Worm (Caenorhabditis elegans): ENCODE measurements around the gene sri-70.
"Not testable (repeated sequence)": the region's sequence is repeated elsewhere in the genome, so short reads cannot be mapped to it uniquely, and the experiment has no call there.

sri-70 gene

DNA sequence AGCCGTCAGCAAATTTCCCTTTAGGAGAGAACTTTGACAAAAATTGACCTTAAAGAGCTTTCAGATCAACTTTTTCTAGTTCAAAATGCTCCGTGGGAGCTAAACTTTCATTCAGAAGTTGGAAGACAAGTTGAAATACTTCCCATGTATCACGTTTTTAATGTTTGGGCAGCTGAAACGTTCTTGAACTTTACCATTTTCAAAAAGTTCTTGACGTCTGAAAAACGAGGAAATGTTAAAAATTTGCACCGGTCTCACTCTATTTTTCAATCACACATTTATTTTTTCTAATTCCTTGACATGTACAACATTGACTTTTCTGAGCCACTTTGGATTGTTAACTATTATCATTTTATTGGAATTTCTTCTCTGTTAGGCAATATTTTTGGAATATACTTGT is at the start of gene sri-70:
TSS of gene sri-70 (plus strand) at position 301 of the 400 bp plus-strand sequence.
- no peak for TF ChIP-seq aly-1 (tag; optimal IDR thresholded peaks at IDR 0.05)
- no peak for TF ChIP-seq scrt-1 (GFP tag; IDR thresholded peaks at IDR 0.05)
- TF ChIP-seq hmbx-1 (tag; optimal IDR thresholded peaks at IDR 0.05) = no peak
- no peak for TF ChIP-seq tbx-11 (GFP tag; IDR thresholded peaks at IDR 0.05)
- TF ChIP-seq tbx-37 (GFP tag; conservative IDR thresholded peaks at IDR 0.05) = no peak
- no peak for TF ChIP-seq ceh-13 (GFP tag; optimal IDR thresholded peaks at IDR 0.05)
- TF ChIP-seq pes-1 (GFP tag; IDR thresholded peaks at IDR 0.05) = no peak
- no peak for TF ChIP-seq hmg-4 (GFP tag; optimal IDR thresholded peaks at IDR 0.05)
- no peak for TF ChIP-seq tra-4 (tag; optimal IDR thresholded peaks at IDR 0.05)
- no peak for TF ChIP-seq ceh-36 (tag; optimal IDR thresholded peaks at IDR 0.05)
- TF ChIP-seq hnd-1 (tag; optimal IDR thresholded peaks at IDR 0.05) = no peak
- TF ChIP-seq B0310.2 (tag; optimal IDR thresholded peaks at IDR 0.05) = no peak
- no peak for TF ChIP-seq flt-1 (GFP tag; IDR thresholded peaks at IDR 0.05)
- no peak for TF ChIP-seq ama-1 (optimal IDR thresholded peaks at IDR 0.05)
- TF ChIP-seq ets-7 (tag; optimal IDR thresholded peaks at IDR 0.05) = no peak
- no peak for TF ChIP-seq sea-1 (GFP tag; conservative IDR thresholded peaks at IDR 0.05)
- TF ChIP-seq F13C5.2 (tag; optimal IDR thresholded peaks at IDR 0.05) = no peak

ce11 chrV:17255028-17255427 is 47.8 kb upstream of the sri-70 start, which contains the start of gene srh-116:
Gene srh-116, minus strand, starts transcription at chrV:17255128.
- not testable (repeated sequence) for TF ChIP-seq B0310.2 (tag; optimal IDR thresholded peaks at IDR 0.05); hmg-4 (GFP tag; optimal IDR thresholded peaks at IDR 0.05); hmbx-1 (tag; optimal IDR thresholded peaks at IDR 0.05)

ce11 chrV:17255454-17255853 is 47.4 kb upstream of the sri-70 start, which contains the start of gene srh-115:
Gene srh-115, plus strand, starts transcription at chrV:17255754.
- TF ChIP-seq hmbx-1 (tag; optimal IDR thresholded peaks at IDR 0.05) = no peak
- no peak for TF ChIP-seq hmg-4 (GFP tag; optimal IDR thresholded peaks at IDR 0.05)

- TF ChIP-seq scrt-1 (GFP tag; IDR thresholded peaks at IDR 0.05) = no peak
- TF ChIP-seq flt-1 (GFP tag; IDR thresholded peaks at IDR 0.05) = no peak
- TF ChIP-seq ceh-13 (GFP tag; optimal IDR thresholded peaks at IDR 0.05) = no peak
Observed at ce11 chrV:17257637-17258036, 45.2 kb upstream of the sri-70 start.

DNA sequence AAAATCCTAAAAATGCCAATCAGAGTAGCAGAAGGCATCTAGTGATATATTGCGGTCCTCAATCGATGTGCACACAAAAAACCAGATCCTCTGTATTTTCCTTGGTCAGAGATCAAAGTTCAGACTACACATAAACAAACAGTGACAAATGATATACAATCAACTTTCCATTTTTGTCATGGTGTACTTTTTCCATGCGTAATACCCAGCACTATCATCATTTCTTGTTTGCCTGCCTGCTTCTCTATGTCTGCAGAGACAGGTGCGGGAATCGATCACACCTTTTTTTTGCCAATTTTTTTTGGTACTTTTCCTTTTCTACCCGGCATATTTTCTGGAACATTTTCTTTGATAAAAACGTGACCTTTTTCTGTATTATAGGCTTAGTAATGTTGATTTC is 44.6 kb upstream of the sri-70 start:
- no peak for TF ChIP-seq tra-4 (tag; optimal IDR thresholded peaks at IDR 0.05)
- no peak for TF ChIP-seq B0310.2 (tag; optimal IDR thresholded peaks at IDR 0.05)
- TF ChIP-seq hmbx-1 (tag; optimal IDR thresholded peaks at IDR 0.05) = no peak
- no peak for TF ChIP-seq tbx-11 (GFP tag; IDR thresholded peaks at IDR 0.05)
- TF ChIP-seq pes-1 (GFP tag; IDR thresholded peaks at IDR 0.05) = no peak
- no peak for TF ChIP-seq F13C5.2 (tag; optimal IDR thresholded peaks at IDR 0.05)
- TF ChIP-seq aly-1 (tag; optimal IDR thresholded peaks at IDR 0.05) = no peak
- no peak for TF ChIP-seq scrt-1 (GFP tag; IDR thresholded peaks at IDR 0.05)
- TF ChIP-seq ets-7 (tag; optimal IDR thresholded peaks at IDR 0.05) = no peak
- no peak for TF ChIP-seq sea-1 (GFP tag; conservative IDR thresholded peaks at IDR 0.05)
- TF ChIP-seq ceh-13 (GFP tag; optimal IDR thresholded peaks at IDR 0.05) = no peak
- no peak for TF ChIP-seq flt-1 (GFP tag; IDR thresholded peaks at IDR 0.05)

DNA sequence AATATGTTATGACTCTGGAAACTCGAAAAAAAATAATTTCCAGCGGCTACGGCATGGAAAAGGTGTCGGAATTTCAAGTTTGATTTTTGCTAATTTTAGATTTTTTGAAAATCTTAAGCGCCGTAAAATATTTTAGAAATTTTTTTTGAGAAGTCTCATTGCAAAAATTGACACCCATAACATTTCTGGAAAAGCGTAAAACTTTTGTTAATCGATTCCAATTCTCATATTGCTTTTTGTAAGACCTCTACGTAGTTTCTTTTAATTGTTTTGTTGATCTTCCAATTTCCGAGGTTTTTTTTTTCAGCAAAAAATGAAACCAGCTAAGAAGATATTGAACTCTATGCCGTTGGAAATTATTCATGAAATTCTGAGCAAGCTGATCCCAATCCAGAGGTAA is 44.0 kb upstream of the sri-70 start, which contains the start of gene fbxa-85:
TSS of gene fbxa-85 (plus strand) at position 301 of the 400 bp plus-strand sequence.
- TF ChIP-seq pes-1 (GFP tag; IDR thresholded peaks at IDR 0.05) (no peak), hmg-4 (GFP tag; optimal IDR thresholded peaks at IDR 0.05) (no peak), hnd-1 (tag; optimal IDR thresholded peaks at IDR 0.05) (no peak), sea-1 (GFP tag; conservative IDR thresholded peaks at IDR 0.05) (no peak), hmbx-1 (tag; optimal IDR thresholded peaks at IDR 0.05) (no peak), ceh-36 (tag; optimal IDR thresholded peaks at IDR 0.05) (no peak), tbx-37 (GFP tag; conservative IDR thresholded peaks at IDR 0.05) (no peak), ets-7 (tag; optimal IDR thresholded peaks at IDR 0.05) (no peak), ama-1 (optimal IDR thresholded peaks at IDR 0.05) (no peak), tra-4 (tag; optimal IDR thresholded peaks at IDR 0.05) (no peak), aly-1 (tag; optimal IDR thresholded peaks at IDR 0.05) (no peak), ceh-13 (GFP tag; optimal IDR thresholded peaks at IDR 0.05) (no peak), scrt-1 (GFP tag; IDR thresholded peaks at IDR 0.05) (no peak), flt-1 (GFP tag; IDR thresholded peaks at IDR 0.05) (no peak), B0310.2 (tag; optimal IDR thresholded peaks at IDR 0.05) (no peak), F13C5.2 (tag; optimal IDR thresholded peaks at IDR 0.05) (no peak)

DNA sequence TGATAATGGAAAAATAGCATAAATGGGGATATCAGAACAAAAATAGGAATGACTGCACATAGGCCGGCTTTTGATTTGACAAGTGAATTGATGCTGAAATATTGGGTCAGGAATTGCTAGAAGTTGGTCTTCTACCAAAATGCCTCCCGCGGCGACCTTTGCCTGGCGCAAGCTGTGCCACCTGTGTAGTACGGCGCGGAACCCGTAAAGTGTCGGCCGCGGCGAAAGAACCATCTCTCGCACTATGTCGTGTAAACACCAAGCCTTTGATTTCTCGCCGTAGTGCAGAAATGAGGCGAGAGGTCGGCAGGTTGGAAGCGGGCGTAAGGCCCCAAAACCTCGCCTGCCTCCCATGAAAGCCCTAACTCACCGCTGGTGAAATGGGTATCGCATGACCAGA is 41.5 kb upstream of the sri-70 start:
- TF ChIP-seq sea-1 (GFP tag; conservative IDR thresholded peaks at IDR 0.05) (no peak), tra-4 (tag; optimal IDR thresholded peaks at IDR 0.05) (no peak), B0310.2 (tag; optimal IDR thresholded peaks at IDR 0.05) (no peak), hnd-1 (tag; optimal IDR thresholded peaks at IDR 0.05) (no peak), tbx-37 (GFP tag; conservative IDR thresholded peaks at IDR 0.05) (no peak), ceh-13 (GFP tag; optimal IDR thresholded peaks at IDR 0.05) (no peak), ets-7 (tag; optimal IDR thresholded peaks at IDR 0.05) (no peak), F13C5.2 (tag; optimal IDR thresholded peaks at IDR 0.05) (no peak), hmbx-1 (tag; optimal IDR thresholded peaks at IDR 0.05) (no peak), ama-1 (optimal IDR thresholded peaks at IDR 0.05) (no peak), ceh-36 (tag; optimal IDR thresholded peaks at IDR 0.05) (no peak), scrt-1 (GFP tag; IDR thresholded peaks at IDR 0.05) (no peak), aly-1 (tag; optimal IDR thresholded peaks at IDR 0.05) (no peak), hmg-4 (GFP tag; optimal IDR thresholded peaks at IDR 0.05) (no peak), tbx-11 (GFP tag; IDR thresholded peaks at IDR 0.05) (no peak), pes-1 (GFP tag; IDR thresholded peaks at IDR 0.05) (no peak), flt-1 (GFP tag; IDR thresholded peaks at IDR 0.05) (no peak)

DNA sequence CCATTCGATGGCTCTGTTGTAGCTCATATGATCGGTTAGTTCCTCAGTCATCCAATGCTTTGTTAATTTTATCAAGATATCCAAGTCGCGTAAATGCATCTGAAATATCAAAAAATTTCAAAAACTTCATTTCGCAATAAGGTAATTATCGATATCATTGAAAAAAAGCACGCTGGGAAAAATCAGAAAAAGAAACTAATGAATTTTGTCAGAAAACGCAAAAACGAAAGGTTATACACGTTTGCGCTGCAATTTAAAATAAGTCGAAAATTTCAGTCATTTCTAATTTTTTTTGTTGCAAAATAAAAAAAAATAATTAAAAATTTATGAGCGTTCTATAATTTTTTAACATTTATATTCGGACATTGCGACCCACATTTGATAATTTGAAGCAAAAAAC is 38.0 kb upstream of the sri-70 start, which contains the start of gene K10G4.3:
TSS of gene K10G4.3 (minus strand) at position 101 of the 400 bp plus-strand sequence.
- not testable (repeated sequence) for TF ChIP-seq ceh-36, ets-7, hnd-1 (tag; optimal IDR thresholded peaks at IDR 0.05)
